Worm (Caenorhabditis elegans) whole organism, L1 larva: Measurements from ENCODE around the gene npp-5.

Source experiments
- C04F5.9 ChIP-seq: sonication (generic microtip); optimal IDR thresholded peaks from 2 replicates; lab custom pipeline; 2016; ENCODE audit warnings: missing genetic modification characterization, missing compliant biosample characterization
- C16A3.4 ChIP-seq: fragments of 150-350 bp; optimal IDR thresholded peaks from 2 replicates; lab custom pipeline; 2014; ENCODE audit warnings: missing biosample characterization, missing genetic modification characterization
- C34B4.2 ChIP-seq: sonication (generic microtip); optimal IDR thresholded peaks from 2 replicates; lab custom pipeline; 2017; ENCODE audit warnings: mild to moderate bottlenecking, missing genetic modification characterization, missing compliant biosample characterization
- Y116A8C.19 ChIP-seq: sonication (generic microtip); optimal IDR thresholded peaks from 2 replicates; lab custom pipeline; 2016; ENCODE audit warnings: missing compliant biosample characterization, missing genetic modification characterization, borderline replicate concordance
- alr-1 ChIP-seq: fragments of 200-800 bp; sonication (Bioruptor generic); optimal IDR thresholded peaks from 2 replicates; lab custom pipeline; 2018; ENCODE audit warnings: borderline replicate concordance, mild to moderate bottlenecking, missing genetic modification characterization, missing compliant biosample characterization
- ama-1 ChIP-seq: fragments of 150-350 bp; optimal IDR thresholded peaks from 2 replicates; lab custom pipeline; 2014
- ceh-63 ChIP-seq: fragments of 200-800 bp; sonication (Bioruptor generic); optimal IDR thresholded peaks from 2 replicates; lab custom pipeline; 2018; ENCODE audit warnings: mild to moderate bottlenecking, missing genetic modification characterization, missing compliant biosample characterization
- ceh-8 ChIP-seq: fragments of 200-800 bp; sonication (Bioruptor generic); optimal IDR thresholded peaks from 2 replicates; lab custom pipeline; 2018; ENCODE audit warnings: mild to moderate bottlenecking, missing genetic modification characterization, moderate library complexity, missing compliant biosample characterization
- ceh-88 ChIP-seq: fragments of 200-800 bp; sonication (Bioruptor generic); IDR thresholded peaks from 2 replicates; pipeline ENCODE4 v1.3.6; 2022; ENCODE audit warnings: missing genetic modification characterization, missing compliant biosample characterization
- ces-1 ChIP-seq: fragments of 150-350 bp; optimal IDR thresholded peaks from 2 replicates; lab custom pipeline; 2014; ENCODE audit warnings: missing biosample characterization, missing genetic modification reagents, missing genetic modification characterization
- dpl-1 ChIP-seq, 3 experiments: fragments of 150-350 bp in 2 of 3; sonication (generic microtip) in 1 of 3; optimal IDR thresholded peaks; 2 replicates each; lab custom pipeline; 2014 to 2017; ENCODE audit warnings: missing biosample characterization in 3 of 3, missing genetic modification characterization in 3 of 3, missing genetic modification reagents in 3 of 3
- efl-1 ChIP-seq, 4 experiments: fragments of 150-350 bp; optimal IDR thresholded peaks in 3 of 4; peaks in 1 of 4; 1 replicate in 1 of 4; 2 replicates in 3 of 4; lab custom pipeline; 2014; ENCODE audit warnings: missing biosample characterization in 2 of 4, missing genetic modification characterization in 2 of 4, missing genetic modification reagents in 2 of 4
- egl-27 ChIP-seq, 2 experiments: fragments of 150-350 bp in 1 of 2; sonication (generic microtip); optimal IDR thresholded peaks; 3 replicates each; lab custom pipeline; 2017 to 2018; ENCODE audit warnings: missing biosample characterization in 2 of 2, missing genetic modification characterization in 2 of 2, missing genetic modification reagents in 2 of 2
- elt-2 ChIP-seq: sonication (generic microtip); optimal IDR thresholded peaks from 2 replicates; lab custom pipeline; 2016; ENCODE audit warnings: missing genetic modification characterization, mild to moderate bottlenecking, inconsistent platforms, missing compliant biosample characterization, missing genetic modification reagents
- ets-5 ChIP-seq: fragments of 200-800 bp; sonication (Bioruptor generic); IDR thresholded peaks from 2 replicates; pipeline ENCODE4 v1.3.6; 2022; ENCODE audit warnings: missing genetic modification characterization, missing compliant biosample characterization
- fkh-10 ChIP-seq: sonication (generic microtip); optimal IDR thresholded peaks from 2 replicates; lab custom pipeline; 2017; ENCODE audit warnings: missing biosample characterization, missing genetic modification reagents, missing genetic modification characterization
- grh-1 ChIP-seq: fragments of 200-800 bp; sonication (Bioruptor generic); IDR thresholded peaks from 2 replicates; pipeline ENCODE4 v1.3.6; 2022; ENCODE audit warnings: missing genetic modification reagents, missing genetic modification characterization, missing compliant biosample characterization
- hlh-4 ChIP-seq: sonication (generic microtip); optimal IDR thresholded peaks from 2 replicates; lab custom pipeline; 2016; ENCODE audit warnings: mild to moderate bottlenecking, missing genetic modification characterization, missing compliant biosample characterization
- hpl-2 ChIP-seq: fragments of 150-350 bp; optimal IDR thresholded peaks from 2 replicates; lab custom pipeline; 2014; ENCODE audit warnings: missing biosample characterization, missing genetic modification reagents, missing genetic modification characterization
- irx-1 ChIP-seq: sonication (generic microtip); optimal IDR thresholded peaks from 2 replicates; lab custom pipeline; 2016; ENCODE audit warnings: missing genetic modification characterization, missing compliant biosample characterization
- isw-1 ChIP-seq: fragments of 200-800 bp; sonication (Bioruptor generic); IDR thresholded peaks from 2 replicates; pipeline ENCODE4 v1.3.6; 2022; ENCODE audit warnings: missing genetic modification characterization, missing compliant biosample characterization
- jun-1 ChIP-seq: fragments of 150-350 bp; optimal IDR thresholded peaks from 2 replicates; lab custom pipeline; 2014; ENCODE audit warnings: missing biosample characterization, missing genetic modification reagents, missing genetic modification characterization
- lin-13 ChIP-seq: fragments of 150-350 bp; optimal IDR thresholded peaks from 2 replicates; lab custom pipeline; 2014; ENCODE audit warnings: missing biosample characterization, missing genetic modification reagents, missing genetic modification characterization
- lin-35 ChIP-seq, 2 experiments: fragments of 150-350 bp; optimal IDR thresholded peaks; 2 replicates each; lab custom pipeline; 2014; ENCODE audit warnings: missing biosample characterization in 2 of 2, missing genetic modification characterization in 2 of 2, missing genetic modification reagents in 2 of 2
- lin-39 ChIP-seq: fragments of 150-350 bp; optimal IDR thresholded peaks from 2 replicates; lab custom pipeline; 2014; ENCODE audit warnings: missing biosample characterization, missing genetic modification reagents, missing genetic modification characterization
- lsy-2 ChIP-seq, 2 experiments: fragments of 150-350 bp; optimal IDR thresholded peaks; 2 replicates each; lab custom pipeline; 2014; ENCODE audit warnings: missing biosample characterization in 2 of 2, missing genetic modification characterization in 2 of 2
- mab-9 ChIP-seq: fragments of 200-800 bp; sonication (Bioruptor generic); IDR thresholded peaks from 2 replicates; pipeline ENCODE4 v1.3.6; 2022; ENCODE audit warnings: missing genetic modification reagents, missing genetic modification characterization, missing compliant biosample characterization
- mef-2 ChIP-seq: fragments of 150-350 bp; optimal IDR thresholded peaks from 2 replicates; lab custom pipeline; 2014; ENCODE audit warnings: missing biosample characterization, missing genetic modification characterization
- mep-1 ChIP-seq: fragments of 150-350 bp; optimal IDR thresholded peaks from 2 replicates; lab custom pipeline; 2014; ENCODE audit warnings: missing biosample characterization, missing genetic modification characterization
- nhr-11 ChIP-seq: fragments of 150-350 bp; optimal IDR thresholded peaks from 2 replicates; lab custom pipeline; 2014; ENCODE audit warnings: missing biosample characterization, missing genetic modification characterization
- nhr-19 ChIP-seq: fragments of 200-800 bp; sonication (Bioruptor generic); conservative IDR thresholded peaks from 2 replicates; pipeline ENCODE4 v1.3.6; 2022; ENCODE audit warnings: missing genetic modification characterization, missing compliant biosample characterization
- nhr-237 ChIP-seq: fragments of 150-350 bp; optimal IDR thresholded peaks from 2 replicates; lab custom pipeline; 2014; ENCODE audit warnings: missing biosample characterization, missing genetic modification characterization
- nhr-28 ChIP-seq: fragments of 150-350 bp; optimal IDR thresholded peaks from 2 replicates; lab custom pipeline; 2014; ENCODE audit warnings: missing biosample characterization, missing genetic modification characterization
- nhr-71 ChIP-seq: sonication (generic microtip); optimal IDR thresholded peaks from 2 replicates; lab custom pipeline; 2016; ENCODE audit warnings: mild to moderate bottlenecking, missing genetic modification characterization, moderate library complexity, missing compliant biosample characterization
- nhr-76 ChIP-seq: sonication (generic microtip); optimal IDR thresholded peaks from 2 replicates; lab custom pipeline; 2017; ENCODE audit warnings: missing biosample characterization, missing genetic modification characterization
- nhr-77 ChIP-seq: fragments of 150-350 bp; optimal IDR thresholded peaks from 2 replicates; lab custom pipeline; 2014; ENCODE audit warnings: missing biosample characterization, missing genetic modification characterization
- nhr-84 ChIP-seq: sonication (generic microtip); optimal IDR thresholded peaks from 2 replicates; lab custom pipeline; 2017; ENCODE audit warnings: missing biosample characterization, missing genetic modification characterization
- pqm-1 ChIP-seq: sonication (generic microtip); optimal IDR thresholded peaks from 3 replicates; lab custom pipeline; 2017; ENCODE audit warnings: missing biosample characterization, missing genetic modification characterization
- skn-1 ChIP-seq: fragments of 150-350 bp; optimal IDR thresholded peaks from 2 replicates; lab custom pipeline; 2014; ENCODE audit warnings: missing biosample characterization, missing genetic modification characterization
- snpc-4 ChIP-seq: fragments of 150-350 bp; optimal IDR thresholded peaks from 2 replicates; lab custom pipeline; 2014; ENCODE audit warnings: missing biosample characterization, missing genetic modification characterization
- sox-4 ChIP-seq: sonication (generic microtip); optimal IDR thresholded peaks from 2 replicates; lab custom pipeline; 2016; ENCODE audit warnings: missing genetic modification characterization, missing compliant biosample characterization
- sptf-1 ChIP-seq: fragments of 150-350 bp; optimal IDR thresholded peaks from 2 replicates; lab custom pipeline; 2014; ENCODE audit warnings: missing biosample characterization, missing genetic modification characterization
- sup-37 ChIP-seq: fragments of 200-800 bp; sonication (Bioruptor generic); optimal IDR thresholded peaks from 2 replicates; lab custom pipeline; 2018; ENCODE audit warnings: mild to moderate bottlenecking, missing genetic modification characterization, missing compliant biosample characterization
- swsn-7 ChIP-seq: sonication (generic microtip); optimal IDR thresholded peaks from 2 replicates; lab custom pipeline; 2016; ENCODE audit warnings: missing genetic modification characterization, missing compliant biosample characterization
- tbx-2 ChIP-seq: sonication (generic microtip); optimal IDR thresholded peaks from 2 replicates; lab custom pipeline; 2016; ENCODE audit warnings: missing genetic modification characterization, missing compliant biosample characterization
- tlp-1 ChIP-seq: fragments of 150-350 bp; optimal IDR thresholded peaks from 2 replicates; lab custom pipeline; 2014; ENCODE audit warnings: missing biosample characterization, missing genetic modification characterization
- unc-30 ChIP-seq: sonication (generic microtip); optimal IDR thresholded peaks from 2 replicates; lab custom pipeline; 2017; ENCODE audit warnings: missing biosample characterization, missing genetic modification characterization
- unc-86 ChIP-seq: sonication (generic microtip); optimal IDR thresholded peaks from 2 replicates; lab custom pipeline; 2016; ENCODE audit warnings: missing genetic modification characterization, missing compliant biosample characterization
- vab-15 ChIP-seq: sonication (generic microtip); optimal IDR thresholded peaks from 2 replicates; lab custom pipeline; 2017; ENCODE audit warnings: missing genotype, mild to moderate bottlenecking, missing genetic modification characterization, missing compliant biosample characterization
- xbp-1 ChIP-seq: sonication (generic microtip); optimal IDR thresholded peaks from 2 replicates; lab custom pipeline; 2016; ENCODE audit warnings: missing genetic modification characterization, missing compliant biosample characterization
- zag-1 ChIP-seq: fragments of 150-350 bp; optimal IDR thresholded peaks from 2 replicates; lab custom pipeline; 2014; ENCODE audit warnings: missing biosample characterization, missing genetic modification characterization
- zip-4 ChIP-seq: fragments of 200-800 bp; sonication (Bioruptor generic); optimal IDR thresholded peaks from 2 replicates; lab custom pipeline; 2018; ENCODE audit warnings: mild to moderate bottlenecking, missing genetic modification characterization, moderate library complexity, missing compliant biosample characterization
- ztf-11 ChIP-seq, 2 experiments: sonication (generic microtip); optimal IDR thresholded peaks; 2 replicates each; lab custom pipeline; 2016 to 2017; ENCODE audit warnings: missing genetic modification characterization in 2 of 2, missing biosample characterization in 1 of 2, missing compliant biosample characterization in 1 of 2

The npp-5 gene

ce11 chrII:11634057-11634676, 34.6 kb upstream of the npp-5 start:
- TF ChIP-seq tlp-1 (tag; lab: Kevin White, UChicago): no peak
- TF ChIP-seq ceh-8 (GFP tag; lab: Kevin White, UChicago): peak; percentile 53
- peak; percentile 77 to 92 for TF ChIP-seq efl-1 (optimal IDR thresholded peaks at IDR 0.05; lab: Kevin White, UChicago)
- peak; percentile 52 to 92 for TF ChIP-seq efl-1 (GFP tag; optimal IDR thresholded peaks at IDR 0.05 in 1 of 2; lab: Kevin White, UChicago)
- no peak for TF ChIP-seq hpl-2
- TF ChIP-seq lin-35 (GFP tag; optimal IDR thresholded peaks at IDR 0.05; lab: Kevin White, UChicago): peak; percentile 64 to 83
- no peak for TF ChIP-seq pqm-1
- TF ChIP-seq fkh-10 (GFP tag; lab: Kevin White, UChicago): peak; percentile 64
- peak; percentile 44 to 58 (median 51) for TF ChIP-seq dpl-1 (GFP tag; optimal IDR thresholded peaks at IDR 0.05; lab: Kevin White, UChicago)
- TF ChIP-seq lin-39 (tag; lab: Kevin White, UChicago): no peak
- TF ChIP-seq egl-27 (tag; optimal IDR thresholded peaks at IDR 0.05; lab: Kevin White, UChicago): peak; percentile 23 to 95
- TF ChIP-seq sox-4 (tag; lab: Kevin White, UChicago): no peak
- peak; percentile 60; the same call in 1 of the 2 replicates for TF ChIP-seq mab-9 (GFP tag; lab: Robert Waterston, UW)
- TF ChIP-seq nhr-19 (GFP tag; lab: Robert Waterston, UW): peak; percentile 84
- no peak for TF ChIP-seq Y116A8C.19 (tag; lab: Kevin White, UChicago)
- peak; percentile 82 for TF ChIP-seq lin-13 (GFP tag; lab: Kevin White, UChicago)
- TF ChIP-seq grh-1 (GFP tag; lab: Robert Waterston, UW): peak; percentile 66; the same call in 1 of the 2 replicates
- TF ChIP-seq irx-1 (tag; lab: Kevin White, UChicago): peak; percentile 76
- TF ChIP-seq nhr-237 (tag; lab: Kevin White, UChicago): peak; percentile 41
- no peak for TF ChIP-seq sup-37 (GFP tag; lab: Kevin White, UChicago)
- peak; percentile 58 for TF ChIP-seq nhr-11 (tag; lab: Kevin White, UChicago)
- TF ChIP-seq ceh-88 (GFP tag; lab: Robert Waterston, UW): peak; percentile 82
- TF ChIP-seq zip-4: no peak
- peak; percentile 68 for TF ChIP-seq C16A3.4 (tag; lab: Kevin White, UChicago)
- TF ChIP-seq mef-2 (tag; lab: Kevin White, UChicago): peak; percentile 83
- no peak for TF ChIP-seq ces-1 (GFP tag; lab: Kevin White, UChicago)
- TF ChIP-seq ztf-11 (tag; optimal IDR thresholded peaks at IDR 0.05; lab: Kevin White, UChicago): peak in 1 of 2 experiments; percentile 58
- peak; percentile 26 for TF ChIP-seq zag-1
- TF ChIP-seq lsy-2 (tag; optimal IDR thresholded peaks at IDR 0.05; lab: Kevin White, UChicago): peak; percentile 71 to 86
- TF ChIP-seq vab-15 (tag; lab: Kevin White, UChicago): no peak
- peak; percentile 89 for TF ChIP-seq swsn-7 (tag; lab: Kevin White, UChicago)
- TF ChIP-seq ama-1 (lab: Kevin White, UChicago): no peak
- peak; percentile 75 for TF ChIP-seq isw-1 (GFP tag; lab: Robert Waterston, UW)
- TF ChIP-seq ets-5 (GFP tag; lab: Robert Waterston, UW): no peak
- TF ChIP-seq C04F5.9: no peak
- TF ChIP-seq nhr-76 (tag; lab: Kevin White, UChicago): no peak
- TF ChIP-seq elt-2: peak; percentile 34
- peak; percentile 95 for TF ChIP-seq nhr-71
- peak; percentile 92 for TF ChIP-seq jun-1 (tag; lab: Kevin White, UChicago)
- no peak for TF ChIP-seq ceh-63 (GFP tag; lab: Kevin White, UChicago)
- peak; percentile 82 for TF ChIP-seq unc-86 (tag; lab: Kevin White, UChicago)
- no peak for TF ChIP-seq nhr-28
- peak; percentile 39 for TF ChIP-seq skn-1 (tag; lab: Kevin White, UChicago)
- no peak for TF ChIP-seq C34B4.2
- TF ChIP-seq hlh-4 (tag; lab: Kevin White, UChicago): no peak
- no peak for TF ChIP-seq unc-30
- TF ChIP-seq nhr-77 (tag; lab: Kevin White, UChicago): peak; percentile 84
- no peak for TF ChIP-seq nhr-84 (tag; lab: Kevin White, UChicago)
- peak; percentile 89 for TF ChIP-seq xbp-1 (tag; lab: Kevin White, UChicago)
- peak; percentile 89 for TF ChIP-seq tbx-2
- TF ChIP-seq alr-1: no peak
- peak; percentile 73 for TF ChIP-seq mep-1 (tag; lab: Kevin White, UChicago)
- peak; percentile 50 for TF ChIP-seq snpc-4 (tag; lab: Kevin White, UChicago)
- TF ChIP-seq sptf-1: no peak
